Worm (Caenorhabditis elegans) whole organism, L2 larva: ENCODE measurements around the gene tbc-6.

Source experiments
- ama-1 ChIP-seq: fragments of 150-350 bp; optimal IDR thresholded peaks from 2 replicates; lab custom pipeline; 2018; ENCODE audit warnings: inconsistent platforms
- egl-27 ChIP-seq: sonication (generic microtip); optimal IDR thresholded peaks from 3 replicates; lab custom pipeline; 2017; ENCODE audit warnings: missing biosample characterization, missing genetic modification reagents, missing genetic modification characterization
- nhr-237 ChIP-seq: fragments of 150-350 bp; optimal IDR thresholded peaks from 2 replicates; lab custom pipeline; 2014; ENCODE audit warnings: missing biosample characterization, missing genetic modification characterization
- unc-62 ChIP-seq: fragments of 150-350 bp; optimal IDR thresholded peaks from 2 replicates; lab custom pipeline; 2014; ENCODE audit warnings: missing biosample characterization, missing genetic modification reagents, missing genetic modification characterization

DNA sequence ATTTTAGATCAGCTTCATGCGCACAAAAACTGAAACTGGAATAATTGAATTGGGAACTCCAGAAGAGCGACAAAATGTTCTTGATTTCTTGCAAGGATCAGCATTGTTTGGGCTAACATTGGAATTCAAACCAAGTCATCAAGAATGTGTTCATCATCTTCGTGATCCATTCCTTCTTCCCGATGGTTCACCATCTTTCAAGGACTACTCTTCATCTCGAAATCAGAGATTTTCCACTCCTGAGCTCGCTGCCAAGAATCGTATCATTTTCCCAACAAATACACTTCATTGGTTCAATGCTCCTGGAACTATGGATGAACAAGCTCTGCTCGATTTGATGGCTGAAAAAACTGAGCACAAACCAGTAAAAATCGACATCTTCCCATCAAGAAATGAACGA lies 52.8 kb downstream of the tbc-6 start:
- TF ChIP-seq nhr-237 (no peak), egl-27 (tag; lab: Kevin White, UChicago) (no peak), ama-1 (no peak), unc-62 (GFP tag; lab: Kevin White, UChicago) (no peak)
